Worm (Caenorhabditis elegans): ENCODE measurements around the gene T21E8.5.

T21E8.5 gene

ce11 chrX:10883203-10883602, 2.8 kb upstream of the T21E8.5 start, which contains the start of gene T21E8.7 (continued):
- TF ChIP-seq lsy-27 (tag; optimal IDR thresholded peaks at IDR 0.05; ENCODE audit: borderline replicate concordance, insufficient read depth) (no peak), mes-4 (tag; optimal IDR thresholded peaks at IDR 0.05) (no peak), sea-2 (GFP tag; IDR thresholded peaks at IDR 0.05) (no peak)

DNA sequence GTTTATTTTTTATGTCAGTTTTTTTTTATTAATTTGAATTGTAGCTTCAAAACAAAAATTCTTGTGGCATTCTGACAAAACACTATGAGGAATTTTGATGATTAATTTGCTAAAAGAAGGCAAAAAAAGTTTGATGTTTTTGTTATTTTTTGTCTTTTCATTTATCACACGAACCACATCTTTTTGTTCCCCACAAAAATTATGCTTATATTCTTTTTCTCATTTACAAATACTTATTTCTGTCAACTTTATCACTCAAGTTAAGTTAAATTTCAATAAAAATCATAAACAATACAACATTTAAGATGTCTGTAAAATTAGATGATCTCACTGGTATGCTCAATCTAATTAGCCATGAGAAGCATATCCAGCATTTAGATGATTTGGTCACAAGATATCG, 2.2 kb downstream of the T21E8.5 start, which contains the start of gene F47B10.6:
Gene F47B10.6 (plus strand): TSS at position 301 of the 400 bp plus-strand sequence.
- no peak for TF ChIP-seq ztf-22 (GFP tag; optimal IDR thresholded peaks at IDR 0.05)
- no peak for TF ChIP-seq attf-3 (GFP tag; conservative IDR thresholded peaks at IDR 0.05)
- TF ChIP-seq B0035.1 (tag; optimal IDR thresholded peaks at IDR 0.05) = no peak
- no peak for TF ChIP-seq T26A5.8 (tag; optimal IDR thresholded peaks at IDR 0.05)
- TF ChIP-seq ztf-18 (tag; optimal IDR thresholded peaks at IDR 0.05) = no peak
- TF ChIP-seq F39B2.1 (GFP tag; IDR thresholded peaks at IDR 0.05) = no peak
- no peak for TF ChIP-seq pbrm-1 (GFP tag; IDR thresholded peaks at IDR 0.05)
- TF ChIP-seq ccch-3 (GFP tag; optimal IDR thresholded peaks at IDR 0.05) = no peak
- no peak for TF ChIP-seq snpc-4 (GFP tag; optimal IDR thresholded peaks at IDR 0.05)
- TF ChIP-seq snpc-4 (tag; optimal IDR thresholded peaks at IDR 0.05) = no peak

ce11 chrX:10890456-10890855, 4.5 kb downstream of the T21E8.5 start, which contains the start of gene F47B10.5:
TSS of gene F47B10.5 (minus strand) at chrX:10890556.
- TF ChIP-seq madf-8 (GFP tag; conservative IDR thresholded peaks at IDR 0.05) (no peak), C17E4.6 (GFP tag; IDR thresholded peaks at IDR 0.05) (no peak), hrde-1 (tag; optimal IDR thresholded peaks at IDR 0.05; ENCODE audit: borderline replicate concordance) (no peak), ZK185.1 (tag; optimal IDR thresholded peaks at IDR 0.05; ENCODE audit: poor library complexity, severe bottlenecking) (no peak), hmg-20 (GFP tag; IDR thresholded peaks at IDR 0.05) (no peak), tlf-1 (GFP tag; optimal IDR thresholded peaks at IDR 0.05) (no peak), hlh-26 (GFP tag; conservative IDR thresholded peaks at IDR 0.05) (no peak), hlh-12 (tag; optimal IDR thresholded peaks at IDR 0.05) (no peak), hsf-1 (GFP tag; IDR thresholded peaks at IDR 0.05) (no peak), ztf-22 (GFP tag; optimal IDR thresholded peaks at IDR 0.05) (no peak), lin-35 (GFP tag; optimal IDR thresholded peaks at IDR 0.05) (no peak), die-1 (tag; optimal IDR thresholded peaks at IDR 0.05) (no peak), mel-28 (tag; optimal IDR thresholded peaks at IDR 0.05; ENCODE audit: borderline replicate concordance) (no peak)

ce11 chrX:10890965-10891364, 5.0 kb downstream of the T21E8.5 start, which contains the start of gene F47B10.4:
TSS of gene F47B10.4 (plus strand) at chrX:10891265.
- TF ChIP-seq egrh-3 (GFP tag; IDR thresholded peaks at IDR 0.05) (no peak), attf-6 (GFP tag; IDR thresholded peaks at IDR 0.05) (no peak), die-1 (tag; optimal IDR thresholded peaks at IDR 0.05) (no peak), ceh-27 (GFP tag; optimal IDR thresholded peaks at IDR 0.05) (no peak), madf-8 (GFP tag; conservative IDR thresholded peaks at IDR 0.05) (no peak), F37B4.10 (GFP tag; IDR thresholded peaks at IDR 0.05) (no peak), gei-17 (GFP tag; optimal IDR thresholded peaks at IDR 0.05) (no peak), Y56A3A.18 (GFP tag; IDR thresholded peaks at IDR 0.05) (no peak), F57C9.4 (tag; optimal IDR thresholded peaks at IDR 0.05) (no peak), dpff-1 (tag; optimal IDR thresholded peaks at IDR 0.05) (no peak), dpl-1 (GFP tag; optimal IDR thresholded peaks at IDR 0.05) (no peak), attf-3 (GFP tag; conservative IDR thresholded peaks at IDR 0.05) (no peak), rcor-1 (GFP tag; IDR thresholded peaks at IDR 0.05) (no peak), K11D2.4 (GFP tag; IDR thresholded peaks at IDR 0.05) (no peak), ama-1 (optimal IDR thresholded peaks at IDR 0.05) (no peak), ama-1 (GFP tag; optimal IDR thresholded peaks at IDR 0.05) (no peak), aptf-3 (GFP tag; IDR thresholded peaks at IDR 0.05) (no peak), cebp-2 (GFP tag; IDR thresholded peaks at IDR 0.05) (no peak), F55B11.4 (tag; optimal IDR thresholded peaks at IDR 0.05; ENCODE audit: borderline replicate concordance, insufficient read depth) (no peak)
